Fruit fly (Drosophila melanogaster): Measurements from ENCODE around the gene pns.

The pns gene

DNA sequence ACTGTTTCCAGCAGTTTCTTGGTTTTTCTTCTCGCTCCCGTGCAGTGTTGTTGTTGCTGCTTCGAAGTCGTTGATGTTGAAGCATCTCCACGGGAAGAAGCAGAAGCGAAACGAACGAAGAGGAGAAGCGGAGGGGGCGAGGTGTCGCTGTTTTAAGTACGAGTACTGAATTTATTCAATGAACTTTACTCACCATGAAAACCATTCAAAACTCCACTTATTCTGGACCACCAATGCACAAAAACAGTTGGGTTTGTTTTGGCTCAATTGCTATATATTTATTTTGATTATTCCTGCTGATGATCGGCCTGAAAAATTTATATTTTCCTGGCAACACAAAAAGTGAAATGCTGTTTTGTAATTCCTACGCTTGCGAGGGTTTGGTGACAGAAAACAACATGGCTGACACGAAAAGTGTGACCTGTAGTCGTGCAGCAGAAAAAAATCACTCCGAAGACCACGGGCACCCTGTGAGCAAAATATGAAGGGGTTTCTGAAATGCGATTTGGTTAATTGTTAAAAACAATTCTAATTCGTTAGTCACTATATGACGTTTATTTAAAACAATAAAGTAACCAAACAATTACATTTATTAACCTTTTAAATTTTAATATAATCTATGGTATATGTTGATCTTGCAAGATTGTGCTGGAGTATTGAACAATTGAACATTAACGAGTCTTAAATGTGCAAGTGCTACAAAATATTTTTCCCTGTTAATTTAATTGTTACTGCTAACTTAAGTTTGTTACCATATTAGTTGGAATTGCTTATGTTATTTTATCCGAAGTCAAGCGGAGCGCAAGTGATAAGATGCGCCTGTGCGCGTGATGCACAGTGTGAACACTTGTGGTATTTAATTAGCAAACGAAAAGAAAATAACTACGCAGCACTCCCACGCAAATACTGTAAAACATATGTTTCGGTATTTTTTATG is 31.6 kb downstream of the pns start, which contains the start of gene CG7879 (continued):
- TF ChIP-seq CG7357 (GFP tag; IDR thresholded peaks at IDR 0.05) (peak; percentile 96), CG5953 (GFP tag; IDR thresholded peaks at IDR 0.05) (0 out of 2 replicates have a peak, but pooled peaks have one; percentile 20), bab2 (GFP tag; optimal IDR thresholded peaks at IDR 0.05) (no peak), fd96Cb (tag; optimal IDR thresholded peaks at IDR 0.05) (peak; percentile 14), CG2120 (GFP tag; optimal IDR thresholded peaks at IDR 0.05) (no peak), stwl (tag; optimal IDR thresholded peaks at IDR 0.05) (peak; percentile 5), klu (GFP tag; IDR thresholded peaks at IDR 0.05) (peak; percentile 92), Kr (GFP tag; optimal IDR thresholded peaks at IDR 0.05) (no peak), pnt (GFP tag; optimal IDR thresholded peaks at IDR 0.05) (peak; percentile 14), lilli (GFP tag; optimal IDR thresholded peaks at IDR 0.05) (peak; percentile 25), zfh2 (GFP tag; optimal IDR thresholded peaks at IDR 0.05) (peak; percentile 29), CG1233 (GFP tag; optimal IDR thresholded peaks at IDR 0.05) (peak; percentile 27), prd (optimal IDR thresholded peaks at IDR 0.05) (no peak), prd (GFP tag; IDR thresholded peaks at IDR 0.05) (peak; percentile 64; the same call in 1 of the 3 replicates), bowl (GFP tag; IDR thresholded peaks at IDR 0.05) (no peak), CG17829 (tag; optimal IDR thresholded peaks at IDR 0.05) (peak; percentile 20), tin (GFP tag; optimal IDR thresholded peaks at IDR 0.05) (peak; percentile 8), CG8290 (GFP tag; optimal IDR thresholded peaks at IDR 0.05) (no peak), CG8290 (tag; optimal IDR thresholded peaks at IDR 0.05) (no peak), CG4854 (GFP tag; optimal IDR thresholded peaks at IDR 0.05) (no peak), Dbx (GFP tag; IDR thresholded peaks at IDR 0.05) (0 out of 3 replicates have a peak, but pooled peaks have one; percentile 17)

DNA sequence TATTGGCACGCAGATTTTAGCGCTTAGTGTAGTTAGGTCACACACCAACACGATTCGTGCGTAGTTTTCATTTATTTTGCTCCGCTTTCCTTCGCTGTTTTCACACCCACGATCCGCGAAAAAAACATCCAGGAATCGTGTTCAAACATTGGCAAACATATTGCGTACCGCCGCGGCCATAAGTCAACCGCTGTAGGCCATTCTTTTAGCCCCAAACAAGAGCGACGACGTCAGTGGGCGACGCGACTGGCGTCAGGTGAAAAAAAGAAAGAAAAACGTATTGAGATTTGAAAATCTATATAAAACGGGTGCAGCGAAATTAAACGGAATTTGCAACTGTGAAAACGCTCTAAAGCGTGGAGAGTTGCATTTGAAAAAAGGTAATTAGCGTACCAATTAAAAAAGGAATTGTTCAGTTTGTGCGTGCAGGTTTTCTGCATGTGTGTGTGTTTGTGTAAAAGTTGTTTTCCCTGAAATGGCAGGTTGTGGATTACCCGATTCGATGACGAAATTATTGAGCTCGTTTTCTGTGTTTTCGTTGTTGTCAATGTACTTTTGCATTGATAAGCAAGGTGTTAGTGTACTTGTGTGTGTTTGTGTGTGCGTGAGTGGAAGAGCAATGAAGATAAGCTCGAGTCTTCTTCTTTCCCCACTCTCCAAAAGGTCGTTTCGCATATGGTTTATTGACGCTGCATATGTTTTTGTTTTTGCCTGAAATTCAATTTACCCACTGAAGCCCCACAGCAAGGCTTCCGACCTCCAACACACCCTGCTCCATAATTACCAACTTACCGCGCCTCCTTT is 32.4 kb downstream of the pns start, which contains the start of gene Tmep:
Tmep (plus strand) TSS at position 20 of the 804 bp plus-strand sequence.
- TF ChIP-seq YL-1 (GFP tag; optimal IDR thresholded peaks at IDR 0.05) (peak; percentile 8), Fer3 (tag; optimal IDR thresholded peaks at IDR 0.05) (no peak), CG3163 (GFP tag; optimal IDR thresholded peaks at IDR 0.05) (peak; percentile 8), CG12942 (GFP tag; optimal IDR thresholded peaks at IDR 0.05) (no peak), mirr (GFP tag; optimal IDR thresholded peaks at IDR 0.05) (peak; percentile 28), Nf-YC (tag; optimal IDR thresholded peaks at IDR 0.05) (no peak), Ets97D (GFP tag; optimal IDR thresholded peaks at IDR 0.05) (peak; percentile 3), CG7271 (tag; optimal IDR thresholded peaks at IDR 0.05) (peak; percentile 45), CG17385 (GFP tag; optimal IDR thresholded peaks at IDR 0.05) (peak; percentile 89), CG12659 (GFP tag; optimal IDR thresholded peaks at IDR 0.05) (peak; percentile 4), CG12236 (GFP tag; optimal IDR thresholded peaks at IDR 0.05) (no peak), seq (GFP tag; IDR thresholded peaks at IDR 0.05) (no peak), cg (GFP tag; optimal IDR thresholded peaks at IDR 0.05) (peak; percentile 76), sug (tag; optimal IDR thresholded peaks at IDR 0.05) (peak; percentile 13), CG32767 (GFP tag; IDR thresholded peaks at IDR 0.05) (no peak), CG3281 (GFP tag; optimal IDR thresholded peaks at IDR 0.05) (peak; percentile 17), Jarid2 (GFP tag; optimal IDR thresholded peaks at IDR 0.05) (peak; percentile 48), amos (GFP tag; IDR thresholded peaks at IDR 0.05; ENCODE audit: partially characterized antibody) (peak; percentile 33; the same call in 1 of the 2 replicates), CG30020 (tag; optimal IDR thresholded peaks at IDR 0.05) (peak; percentile 67), CG14667 (GFP tag; IDR thresholded peaks at IDR 0.05) (no peak), CG4617 (GFP tag; optimal IDR thresholded peaks at IDR 0.05; ENCODE audit: borderline replicate concordance) (peak; percentile 76), CG14965 (GFP tag; optimal IDR thresholded peaks at IDR 0.05; ENCODE audit: borderline replicate concordance) (no peak), HLH54F (GFP tag; optimal IDR thresholded peaks at IDR 0.05) (no peak), Trl (optimal IDR thresholded peaks at IDR 0.05) (peak in 1 of 2 experiments; percentile 3), Trl (GFP tag; optimal IDR thresholded peaks at IDR 0.05) (no peak), CG32532 (GFP tag; IDR thresholded peaks at IDR 0.05) (0 out of 2 replicates have a peak, but pooled peaks have one; percentile 19), CG3065 (GFP tag; optimal IDR thresholded peaks at IDR 0.05) (no peak)

All from whole organism, embryonic.